Worm (Caenorhabditis elegans) whole organism, mixed stage, embryonic: ENCODE data around the gene fbxb-44.
"Not testable (repeated sequence)": the region's sequence is repeated elsewhere in the genome, so short reads cannot be mapped to it uniquely, and the experiment has no call there.

Experiments
- elt-3 ChIP-seq: fragments of 150-350 bp; optimal IDR thresholded peaks from 2 replicates; lab custom pipeline; 2014; ENCODE audit warnings: missing biosample characterization, missing genetic modification characterization
- mab-5 ChIP-seq: fragments of 150-350 bp; optimal IDR thresholded peaks from 2 replicates; lab custom pipeline; 2014; ENCODE audit warnings: missing biosample characterization, missing genetic modification characterization
- nhr-12 ChIP-seq: fragments of 150-350 bp; optimal IDR thresholded peaks from 2 replicates; lab custom pipeline; 2014; ENCODE audit warnings: missing biosample characterization, missing genetic modification characterization
- unc-120 ChIP-seq: sonication (generic microtip); optimal IDR thresholded peaks from 2 replicates; lab custom pipeline; 2017; ENCODE audit warnings: missing genetic modification characterization, missing compliant biosample characterization; ENCODE audit not compliant: poor library complexity, severe bottlenecking

ce11 chrII:1556217-1556616 is 17.5 kb downstream of the fbxb-44 start, which contains the start of the genes fbxb-54 and fbxb-50:
- TF ChIP-seq elt-3 (tag; lab: Kevin White, UChicago); unc-120; mab-5 (tag; lab: Kevin White, UChicago); nhr-12 (tag; lab: Kevin White, UChicago): not testable (repeated sequence)
